Fruit fly (Drosophila melanogaster): ENCODE data around the gene CG17712.
A peak's percentile ranks its signal among the peaks of the same experiment; 100 is the strongest.

Gene CG17712

dm6 chr2L:1729607-1730011, 22.3 kb downstream of the CG17712 start, which contains the start of the genes Eno and CG31937 (continued):
- TF ChIP-seq ac (GFP tag; optimal IDR thresholded peaks at IDR 0.05) (no peak), Oli (tag; optimal IDR thresholded peaks at IDR 0.05) (no peak), br (optimal IDR thresholded peaks at IDR 0.05) (no peak), Sry-δ (GFP tag; optimal IDR thresholded peaks at IDR 0.05) (peak; percentile 29), CG3065 (GFP tag; optimal IDR thresholded peaks at IDR 0.05) (no peak), gsb-n (tag; optimal IDR thresholded peaks at IDR 0.05) (no peak), CG12155 (GFP tag; optimal IDR thresholded peaks at IDR 0.05) (peak; percentile 32), CG33557 (GFP tag; optimal IDR thresholded peaks at IDR 0.05) (no peak), CG12236 (GFP tag; optimal IDR thresholded peaks at IDR 0.05) (peak; percentile 12), C15 (GFP tag; IDR thresholded peaks at IDR 0.05) (0 out of 3 replicates have a peak, but pooled peaks have one; percentile 43), CG8290 (GFP tag; optimal IDR thresholded peaks at IDR 0.05) (no peak), CG8290 (tag; optimal IDR thresholded peaks at IDR 0.05) (peak in 1 of 2 experiments; percentile 59), pita (GFP tag; optimal IDR thresholded peaks at IDR 0.05) (no peak), maf-S (GFP tag; optimal IDR thresholded peaks at IDR 0.05) (peak; percentile 5), rib (GFP tag; IDR thresholded peaks at IDR 0.05) (no peak), stc (GFP tag; IDR thresholded peaks at IDR 0.05) (no peak), Atf6 (GFP tag; IDR thresholded peaks at IDR 0.05) (0 out of 2 replicates have a peak, but pooled peaks have one; percentile 23), CG2120 (GFP tag; optimal IDR thresholded peaks at IDR 0.05) (peak; percentile 88), pros (GFP tag; optimal IDR thresholded peaks at IDR 0.05) (no peak), btn (GFP tag; optimal IDR thresholded peaks at IDR 0.05) (no peak), grau (tag; optimal IDR thresholded peaks at IDR 0.05) (peak; percentile 62), CG13296 (GFP tag; optimal IDR thresholded peaks at IDR 0.05) (peak; percentile 19), ATbp (GFP tag; optimal IDR thresholded peaks at IDR 0.05) (no peak), cg (GFP tag; optimal IDR thresholded peaks at IDR 0.05) (no peak), CG32767 (GFP tag; IDR thresholded peaks at IDR 0.05) (no peak), CG6683 (GFP tag; optimal IDR thresholded peaks at IDR 0.05) (no peak), ato (GFP tag; IDR thresholded peaks at IDR 0.05; ENCODE audit: partially characterized antibody) (no peak), CG13123 (GFP tag; optimal IDR thresholded peaks at IDR 0.05) (no peak), h (optimal IDR thresholded peaks at IDR 0.05) (no peak), CG2712 (tag; optimal IDR thresholded peaks at IDR 0.05) (peak; percentile 37), corto (GFP tag; optimal IDR thresholded peaks at IDR 0.05) (no peak), sqz (GFP tag; optimal IDR thresholded peaks at IDR 0.05) (no peak), pum (GFP tag; optimal IDR thresholded peaks at IDR 0.05) (peak; percentile 18), CG8924 (tag; optimal IDR thresholded peaks at IDR 0.05) (peak; percentile 44), CG11695 (GFP tag; IDR thresholded peaks at IDR 0.05) (0 out of 3 replicates have a peak, but pooled peaks have one; percentile 31), pan (optimal IDR thresholded peaks at IDR 0.05) (no peak), pan (GFP tag; optimal IDR thresholded peaks at IDR 0.05 in 1 of 2, IDR thresholded peaks at IDR 0.05 in 1 of 2) (peak in 1 of 2 experiments; percentile 67), CG9932 (GFP tag; IDR thresholded peaks at IDR 0.05) (peak; percentile 83), slou (GFP tag; optimal IDR thresholded peaks at IDR 0.05) (no peak), Hr39 (optimal IDR thresholded peaks at IDR 0.05) (no peak), tup (GFP tag; optimal IDR thresholded peaks at IDR 0.05) (no peak), Dip2 (GFP tag; IDR thresholded peaks at IDR 0.05) (no peak), CG12744 (GFP tag; optimal IDR thresholded peaks at IDR 0.05) (peak; percentile 17), Dek (tag; optimal IDR thresholded peaks at IDR 0.05) (peak; percentile 49), CG17385 (GFP tag; optimal IDR thresholded peaks at IDR 0.05) (peak; percentile 47), shn (GFP tag; optimal IDR thresholded peaks at IDR 0.05) (peak; percentile 43), CG4854 (GFP tag; optimal IDR thresholded peaks at IDR 0.05) (no peak), zf30C (GFP tag; optimal IDR thresholded peaks at IDR 0.05) (no peak), onecut (GFP tag; IDR thresholded peaks at IDR 0.05) (peak; percentile 14; the same call in 1 of the 2 replicates), pho (GFP tag; optimal IDR thresholded peaks at IDR 0.05) (peak; percentile 37), CG12299 (tag; optimal IDR thresholded peaks at IDR 0.05) (no peak), dimm (GFP tag; IDR thresholded peaks at IDR 0.05) (no peak), CG32772 (GFP tag; IDR thresholded peaks at IDR 0.05) (peak; percentile 41; the same call in 1 of the 2 replicates)
